Fruit fly (Drosophila melanogaster) whole organism, embryonic: Measurements from ENCODE around the gene CG12321.
A peak's percentile ranks its signal among the peaks of the same experiment; 100 is the strongest.

Experiments
- Abd-B ChIP-seq: fragments of 200-800 bp; sonication (Bioruptor generic); optimal IDR thresholded peaks from 2 replicates; lab custom pipeline; 2018; ENCODE audit warnings: missing biosample characterization, mild to moderate bottlenecking, missing genetic modification characterization, moderate library complexity
- CG10431 ChIP-seq: fragments of 200-800 bp; sonication (Bioruptor generic); optimal IDR thresholded peaks from 3 replicates; lab custom pipeline; 2018; ENCODE audit warnings: missing biosample characterization, mild to moderate bottlenecking, missing genetic modification characterization
- CG14965 ChIP-seq: fragments of 200-800 bp; sonication (Bioruptor generic); optimal IDR thresholded peaks from 2 replicates; lab custom pipeline; 2016; ENCODE audit warnings: missing biosample characterization, missing genetic modification characterization, borderline replicate concordance
- CG1602 ChIP-seq: fragments of 200-800 bp; sonication (Bioruptor generic); optimal IDR thresholded peaks from 3 replicates; lab custom pipeline; 2016; ENCODE audit warnings: missing biosample characterization, missing genetic modification characterization
- CG1603 ChIP-seq: fragments of 200-800 bp; sonication (Bioruptor generic); optimal IDR thresholded peaks from 2 replicates; lab custom pipeline; 2019; ENCODE audit warnings: missing biosample characterization, mild to moderate bottlenecking, missing genetic modification characterization, moderate library complexity
- CG17186 ChIP-seq: fragments of 200-800 bp; sonication (Bioruptor generic); optimal IDR thresholded peaks from 3 replicates; lab custom pipeline; 2017; ENCODE audit warnings: missing biosample characterization, missing genetic modification reagents, missing genetic modification characterization
- CG1832 ChIP-seq: fragments of 200-800 bp; sonication (Bioruptor generic); optimal IDR thresholded peaks from 2 replicates; lab custom pipeline; 2017; ENCODE audit warnings: missing biosample characterization, mild to moderate bottlenecking, missing genetic modification characterization, inconsistent platforms
- CG18476 ChIP-seq: fragments of 200-800 bp; sonication (Bioruptor generic); optimal IDR thresholded peaks from 2 replicates; lab custom pipeline; 2016; ENCODE audit warnings: missing biosample characterization, mild to moderate bottlenecking, missing genetic modification characterization
- CG3065 ChIP-seq: fragments of 200-800 bp; sonication (Bioruptor generic); optimal IDR thresholded peaks from 2 replicates; lab custom pipeline; 2016; ENCODE audit warnings: missing biosample characterization, missing genetic modification characterization
- CG32532 ChIP-seq: fragments of 200-800 bp; sonication (Bioruptor generic); IDR thresholded peaks from 2 replicates; pipeline ENCODE4 v1.3.6; 2022; ENCODE audit warnings: missing biosample characterization, missing genetic modification characterization
- CG3407 ChIP-seq: fragments of 200-800 bp; sonication (Bioruptor generic); optimal IDR thresholded peaks from 2 replicates; lab custom pipeline; 2018; ENCODE audit warnings: missing biosample characterization, mild to moderate bottlenecking, missing genetic modification characterization
- CG42726 ChIP-seq: fragments of 200-800 bp; sonication (Bioruptor generic); IDR thresholded peaks from 2 replicates; pipeline ENCODE4 v1.3.6; 2022; ENCODE audit warnings: missing biosample characterization, missing genetic modification characterization; ENCODE audit not compliant: partially characterized antibody
- CG4404 ChIP-seq: fragments of 200-800 bp; sonication (Bioruptor generic); IDR thresholded peaks from 2 replicates; pipeline ENCODE4 v1.3.6; 2022; ENCODE audit warnings: missing biosample characterization, missing genetic modification characterization
- CG9876 ChIP-seq: fragments of 200-800 bp; sonication (Bioruptor generic); optimal IDR thresholded peaks from 2 replicates; lab custom pipeline; 2016; ENCODE audit warnings: missing biosample characterization, missing genetic modification characterization
- CrebB ChIP-seq: fragments of 200-800 bp; sonication (Bioruptor generic); optimal IDR thresholded peaks from 3 replicates; lab custom pipeline; 2018; ENCODE audit warnings: missing biosample characterization, mild to moderate bottlenecking, missing genetic modification characterization
- Fer3 ChIP-seq: fragments of 200-800 bp; sonication (Bioruptor generic); optimal IDR thresholded peaks from 2 replicates; lab custom pipeline; 2018; ENCODE audit warnings: missing biosample characterization, mild to moderate bottlenecking, missing genetic modification characterization, moderate library complexity
- H2.0 ChIP-seq: fragments of 200-800 bp; sonication (Bioruptor generic); IDR thresholded peaks from 2 replicates; pipeline ENCODE4 v1.3.6; 2022; ENCODE audit warnings: missing biosample characterization, missing genetic modification characterization
- HLH3B ChIP-seq: fragments of 200-800 bp; sonication (Bioruptor generic); IDR thresholded peaks from 2 replicates; pipeline ENCODE4 v1.3.6; 2022; ENCODE audit warnings: missing biosample characterization, missing genetic modification characterization
- HmgD ChIP-seq: fragments of 200-800 bp; sonication (Bioruptor generic); optimal IDR thresholded peaks from 3 replicates; lab custom pipeline; 2016; ENCODE audit warnings: missing biosample characterization, missing genetic modification characterization
- MTF-1 ChIP-seq: fragments of 200-800 bp; sonication (Bioruptor generic); optimal IDR thresholded peaks from 2 replicates; lab custom pipeline; 2018; ENCODE audit warnings: missing biosample characterization, mild to moderate bottlenecking, missing genetic modification characterization, borderline replicate concordance
- Meics ChIP-seq: fragments of 200-800 bp; sonication (Bioruptor generic); optimal IDR thresholded peaks from 2 replicates; lab custom pipeline; 2017; ENCODE audit warnings: missing biosample characterization, mild to moderate bottlenecking, missing genetic modification characterization
- Mes4 ChIP-seq: fragments of 200-800 bp; sonication (Bioruptor generic); optimal IDR thresholded peaks from 2 replicates; lab custom pipeline; 2016; ENCODE audit warnings: missing biosample characterization, missing genetic modification characterization
- NfI ChIP-seq: fragments of 200-800 bp; sonication (Bioruptor generic); optimal IDR thresholded peaks from 3 replicates; lab custom pipeline; 2018; ENCODE audit warnings: missing biosample characterization, mild to moderate bottlenecking, missing genetic modification characterization, moderate library complexity
- Six4 ChIP-seq: fragments of 200-800 bp; sonication (Bioruptor generic); optimal IDR thresholded peaks from 2 replicates; lab custom pipeline; 2016; ENCODE audit warnings: missing biosample characterization, missing genetic modification characterization
- Usf ChIP-seq: fragments of 200-800 bp; sonication (Bioruptor generic); optimal IDR thresholded peaks from 2 replicates; lab custom pipeline; 2017; ENCODE audit warnings: missing genotype, missing biosample characterization, missing genetic modification characterization
- Vsx1 ChIP-seq: fragments of 200-800 bp; sonication (Bioruptor generic); optimal IDR thresholded peaks from 2 replicates; lab custom pipeline; 2017; ENCODE audit warnings: missing biosample characterization, mild to moderate bottlenecking, missing genetic modification characterization, missing genetic modification reagents
- ac ChIP-seq: fragments of 200-800 bp; sonication (Bioruptor generic); optimal IDR thresholded peaks from 3 replicates; lab custom pipeline; 2017; ENCODE audit warnings: missing biosample characterization, mild to moderate bottlenecking, missing genetic modification characterization
- ash1 ChIP-seq: fragments of 200-800 bp; sonication (Bioruptor generic); optimal IDR thresholded peaks from 2 replicates; lab custom pipeline; 2018; ENCODE audit warnings: missing biosample characterization, mild to moderate bottlenecking, missing genetic modification characterization
- bowl ChIP-seq: fragments of 200-800 bp; sonication (Bioruptor generic); IDR thresholded peaks from 2 replicates; pipeline ENCODE4 v1.3.6; 2022; ENCODE audit warnings: missing biosample characterization, missing genetic modification characterization
- cas ChIP-seq: fragments of 200-800 bp; sonication (Bioruptor generic); IDR thresholded peaks from 2 replicates; pipeline ENCODE4 v1.3.6; 2022; ENCODE audit warnings: missing biosample characterization, missing genetic modification characterization
- dati ChIP-seq: fragments of 200-800 bp; sonication (Bioruptor generic); IDR thresholded peaks from 2 replicates; pipeline ENCODE4 v1.3.6; 2022; ENCODE audit warnings: missing biosample characterization, missing genetic modification characterization
- ems ChIP-seq: fragments of 200-800 bp; sonication (Bioruptor generic); optimal IDR thresholded peaks from 3 replicates; lab custom pipeline; 2016; ENCODE audit warnings: missing biosample characterization, missing genetic modification characterization
- fd102C ChIP-seq: fragments of 200-800 bp; sonication (Bioruptor generic); optimal IDR thresholded peaks from 2 replicates; lab custom pipeline; 2018; ENCODE audit warnings: missing biosample characterization, mild to moderate bottlenecking, missing genetic modification characterization, moderate library complexity
- ftz-f1 ChIP-seq: fragments of 200-800 bp; sonication (Bioruptor generic); optimal IDR thresholded peaks from 2 replicates; lab custom pipeline; 2016; ENCODE audit warnings: missing biosample characterization, missing genetic modification characterization
- gce ChIP-seq: fragments of 200-800 bp; sonication (Bioruptor generic); IDR thresholded peaks from 3 replicates; pipeline ENCODE4 v1.3.6; 2022; ENCODE audit warnings: missing biosample characterization, missing genetic modification characterization
- gcm ChIP-seq: fragments of 200-800 bp; sonication (Bioruptor generic); optimal IDR thresholded peaks from 2 replicates; lab custom pipeline; 2019; ENCODE audit warnings: missing biosample characterization, mild to moderate bottlenecking, missing genetic modification characterization, moderate library complexity
- ind ChIP-seq: fragments of 200-800 bp; sonication (Bioruptor generic); optimal IDR thresholded peaks from 3 replicates; lab custom pipeline; 2016; ENCODE audit warnings: missing biosample characterization, missing genetic modification characterization
- mam ChIP-seq: fragments of 200-800 bp; sonication (Bioruptor generic); optimal IDR thresholded peaks from 3 replicates; lab custom pipeline; 2016; ENCODE audit warnings: missing biosample characterization, missing genetic modification characterization
- onecut ChIP-seq: fragments of 200-800 bp; sonication (Bioruptor generic); IDR thresholded peaks from 2 replicates; pipeline ENCODE4 v1.3.6; 2022; ENCODE audit warnings: missing biosample characterization, missing genetic modification characterization
- prd ChIP-seq, 3 experiments: fragments of >200 bp in 2 of 3; fragments of 200-800 bp in 1 of 3; sonication (Bioruptor generic) in 1 of 3; optimal IDR thresholded peaks in 2 of 3; IDR thresholded peaks in 1 of 3; 2 replicates in 2 of 3; 3 replicates in 1 of 3; pipeline versions ENCODE4 v1.3.6 to Lab custom; 2017 to 2022; ENCODE audit warnings: missing biosample characterization in 1 of 3, missing genetic modification characterization in 1 of 3
- scrt ChIP-seq: fragments of 200-800 bp; sonication (Bioruptor generic); optimal IDR thresholded peaks from 2 replicates; lab custom pipeline; 2018; ENCODE audit warnings: missing biosample characterization, mild to moderate bottlenecking, missing genetic modification characterization, moderate library complexity
- sisA ChIP-seq: fragments of 200-800 bp; sonication (Bioruptor generic); IDR thresholded peaks from 2 replicates; pipeline ENCODE4 v1.3.6; 2022; ENCODE audit warnings: missing biosample characterization, missing genetic modification characterization
- slbo ChIP-seq: fragments of 200-800 bp; sonication (Bioruptor generic); IDR thresholded peaks from 2 replicates; pipeline ENCODE4 v1.3.6; 2022; ENCODE audit warnings: missing biosample characterization, missing genetic modification characterization
- slou ChIP-seq: fragments of 200-800 bp; sonication (Bioruptor generic); optimal IDR thresholded peaks from 3 replicates; lab custom pipeline; 2016; ENCODE audit warnings: missing biosample characterization, missing genetic modification characterization
- twi ChIP-seq: fragments of 200-800 bp; optimal IDR thresholded peaks from 2 replicates; lab custom pipeline; 2019; ENCODE audit warnings: missing biosample characterization, mild to moderate bottlenecking, missing genetic modification characterization, moderate library complexity
- unpg ChIP-seq: fragments of 200-800 bp; sonication (Bioruptor generic); optimal IDR thresholded peaks from 3 replicates; lab custom pipeline; 2018; ENCODE audit warnings: missing biosample characterization, mild to moderate bottlenecking, missing genetic modification characterization, moderate library complexity
- vvl ChIP-seq: fragments of 200-800 bp; sonication (Bioruptor generic); IDR thresholded peaks from 2 replicates; pipeline ENCODE4 v1.3.6; 2022; ENCODE audit warnings: missing biosample characterization, missing genetic modification characterization
- wor ChIP-seq: fragments of 200-800 bp; sonication (Bioruptor generic); IDR thresholded peaks from 2 replicates; pipeline ENCODE4 v1.3.6; 2022; ENCODE audit warnings: missing biosample characterization, missing genetic modification characterization
- zen2 ChIP-seq: fragments of 200-800 bp; sonication (Bioruptor generic); IDR thresholded peaks from 3 replicates; pipeline ENCODE4 v1.3.6; 2022; ENCODE audit warnings: missing biosample characterization, missing genetic modification characterization; ENCODE audit not compliant: partially characterized antibody
- zf30C ChIP-seq: fragments of 200-800 bp; sonication (Bioruptor generic); optimal IDR thresholded peaks from 3 replicates; lab custom pipeline; 2018; ENCODE audit warnings: missing biosample characterization, mild to moderate bottlenecking, missing genetic modification characterization

The CG12321 gene

DNA sequence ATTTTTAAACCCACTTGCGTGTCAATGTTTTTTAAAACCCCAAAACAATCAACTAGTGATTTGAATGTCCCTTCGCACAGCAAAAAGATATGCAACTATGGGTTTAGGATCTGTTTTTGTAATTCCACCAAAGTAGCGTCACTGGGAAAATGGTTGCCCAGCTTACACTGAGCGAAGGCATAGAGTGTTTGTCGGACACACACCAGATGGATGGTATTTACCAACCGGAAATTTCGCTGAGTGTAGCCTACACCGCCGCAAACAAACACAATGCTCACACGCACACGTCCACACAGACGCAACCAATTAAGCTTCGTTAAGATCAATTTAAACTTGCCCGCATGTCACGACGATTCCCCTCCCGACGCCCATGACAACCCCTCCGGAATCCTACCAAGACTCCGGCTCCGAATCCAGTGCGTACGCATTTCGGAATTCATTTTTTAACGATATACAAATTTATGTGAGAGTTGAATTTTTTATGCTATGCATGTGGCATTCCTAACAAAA, 40.3 kb upstream of the CG12321 start (continued):
- TF ChIP-seq ac (GFP tag; lab: Kevin White, UChicago): no peak
- peak; percentile 70 for TF ChIP-seq gcm (GFP tag; lab: Kevin White, UChicago)
- TF ChIP-seq ftz-f1 (GFP tag; lab: Kevin White, UChicago): no peak
- TF ChIP-seq Fer3 (tag; lab: Kevin White, UChicago): no peak
- no peak for TF ChIP-seq CG18476
- TF ChIP-seq Meics: no peak
- TF ChIP-seq H2.0: no peak
- no peak for TF ChIP-seq CG42726 (GFP tag; lab: Robert Waterston, UW)
- no peak for TF ChIP-seq CG10431 (GFP tag; lab: Kevin White, UChicago)
- no peak for TF ChIP-seq HmgD (GFP tag; lab: Kevin White, UChicago)
- TF ChIP-seq prd (optimal IDR thresholded peaks at IDR 0.05; lab: Kevin White, UChicago): no peak
- 0 out of 3 replicates have a peak, but pooled peaks have one; percentile 31 for TF ChIP-seq prd (GFP tag; IDR thresholded peaks at IDR 0.05; lab: Robert Waterston, UW)
- no peak for TF ChIP-seq unpg (GFP tag; lab: Kevin White, UChicago)
- TF ChIP-seq CG3065 (GFP tag; lab: Kevin White, UChicago): no peak
- peak; percentile 24; the same call in 1 of the 2 replicates for TF ChIP-seq slbo (GFP tag; lab: Robert Waterston, UW)
- no peak for TF ChIP-seq dati (GFP tag; lab: Robert Waterston, UW)
- 0 out of 2 replicates have a peak, but pooled peaks have one; percentile 15 for TF ChIP-seq sisA (GFP tag; lab: Robert Waterston, UW)
- TF ChIP-seq NfI (GFP tag; lab: Kevin White, UChicago): no peak
- no peak for TF ChIP-seq CG4404
- TF ChIP-seq wor (GFP tag; lab: Robert Waterston, UW): no peak
- no peak for TF ChIP-seq cas
- TF ChIP-seq CrebB (tag; lab: Kevin White, UChicago): no peak
- no peak for TF ChIP-seq CG1602 (GFP tag; lab: Kevin White, UChicago)
- TF ChIP-seq CG9876 (GFP tag; lab: Kevin White, UChicago): no peak
- no peak for TF ChIP-seq ind
- no peak for TF ChIP-seq CG1603
- 0 out of 2 replicates have a peak, but pooled peaks have one; percentile 20 for TF ChIP-seq bowl (GFP tag; lab: Robert Waterston, UW)
- TF ChIP-seq zf30C (GFP tag; lab: Kevin White, UChicago): peak; percentile 48
- TF ChIP-seq slou (GFP tag; lab: Kevin White, UChicago): no peak
- no peak for TF ChIP-seq Abd-B
- 0 out of 2 replicates have a peak, but pooled peaks have one; percentile 21 for TF ChIP-seq HLH3B (GFP tag; lab: Robert Waterston, UW)
- TF ChIP-seq CG3407 (GFP tag; lab: Kevin White, UChicago): no peak
- TF ChIP-seq mam (GFP tag; lab: Kevin White, UChicago): peak; percentile 6
- peak; percentile 31; the same call in 1 of the 2 replicates for TF ChIP-seq vvl (GFP tag; lab: Robert Waterston, UW)
- TF ChIP-seq Mes4 (GFP tag; lab: Kevin White, UChicago): no peak
- TF ChIP-seq ems (GFP tag; lab: Kevin White, UChicago): no peak
- no peak for TF ChIP-seq zen2 (GFP tag; lab: Robert Waterston, UW)
- no peak for TF ChIP-seq scrt (GFP tag; lab: Kevin White, UChicago)
- TF ChIP-seq Six4 (GFP tag; lab: Kevin White, UChicago): no peak
- TF ChIP-seq CG1832 (GFP tag; lab: Kevin White, UChicago): no peak
- TF ChIP-seq CG32532 (GFP tag; lab: Robert Waterston, UW): peak; percentile 58; the same call in 1 of the 2 replicates
- TF ChIP-seq gce (GFP tag; lab: Robert Waterston, UW): no peak
- no peak for TF ChIP-seq ash1 (GFP tag; lab: Kevin White, UChicago)
- TF ChIP-seq twi: no peak
- TF ChIP-seq MTF-1 (GFP tag; lab: Kevin White, UChicago): no peak
- TF ChIP-seq Vsx1: no peak
- TF ChIP-seq CG17186: no peak
- TF ChIP-seq Usf (GFP tag; lab: Kevin White, UChicago): no peak
- no peak for TF ChIP-seq onecut (GFP tag; lab: Robert Waterston, UW)
- TF ChIP-seq fd102C (GFP tag; lab: Kevin White, UChicago): no peak
- no peak for TF ChIP-seq CG14965 (GFP tag; lab: Kevin White, UChicago)
